Fruit fly (Drosophila melanogaster) S2 (cell line): ENCODE measurements around the gene CG4887.
A peak's percentile ranks its signal among the peaks of the same experiment; 100 is the strongest.

Experiments used
- CG8478 ChIP-seq: fragments of >200 bp; optimal IDR thresholded peaks from 2 replicates; lab custom pipeline; 2018
- CTCF ChIP-seq, 2 experiments: fragments of >200 bp; optimal IDR thresholded peaks; 2 replicates each; lab custom pipeline; 2018

The CG4887 gene

DNA sequence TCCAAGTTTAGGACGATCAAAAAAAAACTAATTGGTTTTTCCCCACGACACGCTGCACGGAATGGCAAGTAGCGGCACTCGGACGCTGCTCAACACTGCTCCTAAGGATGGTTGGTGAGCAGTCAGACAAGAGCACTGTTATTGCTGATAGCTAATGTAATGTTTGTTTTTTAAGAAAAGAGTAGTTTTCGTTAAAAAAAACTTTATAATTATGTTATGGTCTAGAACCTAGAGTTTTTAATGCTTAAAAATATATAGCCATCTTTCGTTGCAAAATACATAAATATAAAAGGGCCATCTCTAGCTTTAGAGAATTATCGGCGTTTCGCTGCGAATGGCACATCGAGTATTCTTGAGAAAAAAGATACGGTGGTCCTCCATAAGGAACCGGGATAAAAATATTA, at the start of gene CG4887, which contains the start of gene Charon:
Gene CG4887, plus strand, starts transcription at position 306 of the 404 bp plus-strand sequence.
Gene Charon, minus strand, starts transcription at position 102 of the 404 bp plus-strand sequence.
- no peak for TF ChIP-seq CTCF (optimal IDR thresholded peaks at IDR 0.05; lab: Kevin White, UChicago)

DNA sequence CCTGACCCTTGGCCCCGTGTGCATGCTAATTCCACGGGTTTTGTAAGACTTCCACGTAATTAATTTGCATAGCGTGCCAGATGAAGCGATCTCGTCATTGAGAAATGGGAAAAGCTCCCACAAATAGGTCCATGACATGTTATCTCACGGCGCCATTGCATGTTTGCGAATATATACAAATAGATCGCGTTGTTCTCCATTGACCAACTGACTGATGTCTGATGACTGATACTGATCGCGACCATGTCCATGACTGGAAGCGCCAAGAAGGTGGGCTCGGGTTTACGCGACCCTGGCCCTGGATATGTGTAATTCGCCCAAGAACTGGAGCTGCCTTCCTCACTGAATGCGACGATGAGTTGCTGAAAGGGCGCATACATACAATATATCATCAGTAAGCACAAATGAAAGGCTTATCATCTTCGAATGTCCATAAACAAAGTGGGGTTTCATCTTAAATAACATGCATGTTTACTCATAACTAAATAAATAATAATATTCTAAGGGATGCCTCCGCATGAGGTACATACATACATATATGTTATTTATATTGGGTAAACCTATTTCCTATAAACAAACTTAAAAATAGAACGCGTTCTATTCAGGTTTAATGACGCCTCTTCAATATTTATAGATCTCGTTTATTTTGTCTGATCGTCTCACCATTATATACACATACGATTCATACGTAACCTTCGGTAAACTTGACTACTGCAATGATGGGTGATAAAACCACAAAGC, 49.6 kb upstream of the CG4887 start:
- TF ChIP-seq CTCF (optimal IDR thresholded peaks at IDR 0.05; lab: Kevin White, UChicago) (no peak), CG8478 (no peak)

DNA sequence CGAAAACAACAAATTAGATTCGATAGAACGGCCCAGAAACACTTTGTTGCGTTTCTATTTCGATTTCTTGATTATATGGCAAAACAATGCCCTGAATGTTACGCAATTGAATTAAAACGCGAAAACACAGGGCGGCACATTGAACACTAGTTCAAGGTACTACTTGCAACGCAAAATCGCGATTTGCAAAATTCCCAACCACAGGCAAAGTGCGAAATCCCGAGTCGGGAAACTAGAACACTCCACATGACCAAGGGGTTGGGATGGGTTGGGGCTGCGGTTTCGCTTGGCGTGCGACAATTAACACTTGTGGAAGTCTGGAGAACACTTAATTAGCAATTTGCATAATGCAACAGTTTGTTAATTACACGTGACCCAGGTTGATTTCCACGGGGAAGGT, 48.5 kb upstream of the CG4887 start:
- no peak for TF ChIP-seq CTCF (optimal IDR thresholded peaks at IDR 0.05; lab: Kevin White, UChicago)
- TF ChIP-seq CG8478: no peak

DNA sequence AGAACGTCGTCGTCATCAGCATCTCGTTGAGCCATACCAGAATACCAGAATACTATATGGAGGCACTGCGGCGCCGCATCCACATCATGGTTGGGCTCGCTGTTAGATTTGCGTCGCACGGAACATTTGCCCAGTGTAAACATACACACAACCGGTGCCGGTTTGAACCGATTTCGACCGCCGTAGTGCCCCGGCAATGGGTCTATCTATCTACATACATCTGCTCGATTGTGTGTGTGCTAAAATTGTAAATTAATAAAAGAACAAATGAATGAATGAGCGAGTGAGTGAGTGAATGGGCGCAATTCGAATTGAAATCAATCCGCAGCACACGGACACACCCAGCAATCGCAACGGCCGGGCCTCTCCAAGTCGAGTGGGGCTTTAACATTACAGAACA, 47.4 kb upstream of the CG4887 start:
- no peak for TF ChIP-seq CTCF (optimal IDR thresholded peaks at IDR 0.05; lab: Kevin White, UChicago)
- no peak for TF ChIP-seq CG8478

DNA sequence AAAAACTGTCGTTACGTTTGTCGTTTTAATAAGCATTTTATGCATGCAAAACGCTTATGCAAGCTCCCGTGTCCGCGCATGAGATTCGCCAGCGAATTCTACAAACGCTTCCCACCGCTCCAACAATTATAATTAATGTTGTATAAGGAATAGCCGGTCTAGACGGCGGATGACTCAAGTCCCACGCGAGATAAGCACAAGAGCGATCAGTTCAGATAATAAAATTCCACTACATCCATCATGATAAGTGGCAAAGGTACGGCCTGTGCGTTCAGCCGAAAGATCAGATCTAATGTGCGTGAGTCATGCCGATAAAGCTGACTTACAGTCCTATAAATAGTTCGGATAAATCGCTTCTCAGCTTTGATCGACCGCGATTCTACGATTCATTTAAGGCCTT, 46.3 kb upstream of the CG4887 start:
- TF ChIP-seq CG8478 (no peak), CTCF (optimal IDR thresholded peaks at IDR 0.05; lab: Kevin White, UChicago) (no peak)

DNA sequence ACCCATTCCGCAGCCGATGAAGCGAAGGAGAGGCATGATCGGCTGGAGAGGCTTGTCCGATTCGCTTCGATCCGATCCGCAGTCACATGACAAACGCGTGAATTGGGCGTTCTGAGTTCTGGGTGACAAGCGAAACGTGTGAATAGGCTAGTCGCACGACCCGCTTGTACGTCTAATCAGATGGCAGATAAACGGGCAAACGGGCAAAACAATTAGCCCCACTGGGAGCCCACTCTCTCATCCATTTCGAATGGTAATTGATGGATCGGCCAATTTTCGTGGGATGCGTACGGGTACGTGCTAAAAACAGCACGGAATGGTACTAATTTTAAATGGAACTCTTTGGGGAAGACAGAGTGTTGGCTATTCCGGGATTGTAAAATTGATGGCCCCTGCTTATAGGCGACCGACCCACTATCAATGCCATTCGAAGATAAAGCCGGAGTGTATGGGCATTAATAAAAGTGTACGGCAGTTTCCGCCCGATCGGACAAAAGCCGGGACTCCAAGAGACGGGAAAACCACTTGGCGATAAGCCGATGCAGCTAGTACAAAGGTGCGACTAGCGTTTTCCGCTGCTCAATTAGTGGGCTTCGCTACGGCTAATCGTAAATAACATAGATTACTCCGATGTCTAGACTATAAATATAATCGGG, 45.2 kb upstream of the CG4887 start:
- TF ChIP-seq CTCF (optimal IDR thresholded peaks at IDR 0.05; lab: Kevin White, UChicago) (no peak), CG8478 (no peak)

DNA sequence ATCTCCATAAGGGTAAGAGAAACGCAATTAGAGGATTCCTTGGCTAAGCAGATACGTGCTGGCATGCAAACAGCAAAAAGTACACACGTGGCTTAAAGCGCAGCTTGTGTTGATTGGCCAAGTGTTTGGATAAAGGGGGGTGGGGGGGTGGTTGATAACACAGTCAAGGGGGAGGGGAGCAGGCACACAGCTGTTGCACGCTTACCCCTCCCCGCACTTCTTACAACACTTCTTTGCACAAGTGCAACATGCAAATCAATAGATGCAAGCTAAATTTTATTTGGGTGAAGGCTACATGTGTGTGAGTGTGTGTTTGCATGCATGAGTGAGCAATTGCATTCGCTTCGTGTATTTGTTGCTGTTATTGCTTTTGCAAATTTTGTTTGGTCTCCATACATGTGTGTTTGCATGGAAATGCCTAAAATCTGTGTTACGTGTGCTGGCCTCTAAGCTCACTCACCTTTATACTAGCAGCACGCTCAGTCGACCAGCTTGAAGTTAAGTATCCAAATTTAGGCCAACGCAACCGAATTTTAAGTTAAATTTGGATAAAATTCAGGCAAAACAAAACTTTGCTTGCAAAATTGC, 44.4 kb upstream of the CG4887 start:
- TF ChIP-seq CTCF (optimal IDR thresholded peaks at IDR 0.05; lab: Kevin White, UChicago) (no peak), CG8478 (no peak)

DNA sequence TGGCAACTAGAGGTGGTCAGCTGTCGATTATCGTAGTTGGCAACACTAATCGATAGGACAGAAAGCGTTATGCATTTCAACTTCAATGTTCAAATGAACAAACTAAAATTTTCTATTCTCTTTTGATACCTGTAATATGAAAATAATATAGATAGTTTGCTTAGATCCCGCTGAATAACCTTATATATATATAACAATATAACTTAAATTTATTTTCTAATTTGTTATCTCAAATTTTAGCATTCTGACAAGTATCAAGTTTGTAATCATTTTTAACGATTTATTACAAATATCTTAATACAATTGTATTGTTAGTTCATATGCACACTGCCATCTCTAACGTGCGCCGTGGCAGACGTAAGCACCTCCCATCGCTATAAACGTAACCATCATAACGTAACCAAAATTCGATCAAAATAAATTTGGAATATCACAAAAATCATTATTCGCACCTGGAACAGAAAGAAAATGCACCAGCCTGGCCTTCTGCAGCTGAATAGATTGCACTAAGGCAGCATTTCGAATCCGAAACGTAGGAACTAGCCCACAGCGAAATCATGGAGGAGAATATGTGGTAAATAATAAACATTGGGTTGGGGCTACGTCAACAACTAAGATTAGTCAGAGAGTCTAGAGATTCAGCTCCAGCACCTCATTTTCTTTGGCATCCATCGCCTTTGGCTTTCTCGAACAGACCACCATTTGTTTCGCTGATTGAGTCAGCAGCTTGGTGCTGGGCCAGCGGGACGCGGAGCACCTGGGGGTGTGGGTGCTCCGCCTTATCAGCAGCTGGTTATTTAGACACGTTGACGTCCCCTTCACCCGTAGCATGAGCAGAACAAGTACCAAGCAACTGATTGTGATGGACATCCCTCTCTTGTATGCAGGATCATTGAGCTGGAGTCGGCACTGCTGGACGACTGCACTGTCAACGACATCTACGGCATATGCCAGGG, 43.6 kb upstream of the CG4887 start, which contains the start of the genes Pino and TBC1D23:
Gene Pino, minus strand, starts transcription at position 22 of the 956 bp plus-strand sequence.
Gene TBC1D23, plus strand, starts transcription at position 385 of the 956 bp plus-strand sequence.
- TF ChIP-seq CG8478 (no peak), CTCF (optimal IDR thresholded peaks at IDR 0.05; lab: Kevin White, UChicago) (no peak)

DNA sequence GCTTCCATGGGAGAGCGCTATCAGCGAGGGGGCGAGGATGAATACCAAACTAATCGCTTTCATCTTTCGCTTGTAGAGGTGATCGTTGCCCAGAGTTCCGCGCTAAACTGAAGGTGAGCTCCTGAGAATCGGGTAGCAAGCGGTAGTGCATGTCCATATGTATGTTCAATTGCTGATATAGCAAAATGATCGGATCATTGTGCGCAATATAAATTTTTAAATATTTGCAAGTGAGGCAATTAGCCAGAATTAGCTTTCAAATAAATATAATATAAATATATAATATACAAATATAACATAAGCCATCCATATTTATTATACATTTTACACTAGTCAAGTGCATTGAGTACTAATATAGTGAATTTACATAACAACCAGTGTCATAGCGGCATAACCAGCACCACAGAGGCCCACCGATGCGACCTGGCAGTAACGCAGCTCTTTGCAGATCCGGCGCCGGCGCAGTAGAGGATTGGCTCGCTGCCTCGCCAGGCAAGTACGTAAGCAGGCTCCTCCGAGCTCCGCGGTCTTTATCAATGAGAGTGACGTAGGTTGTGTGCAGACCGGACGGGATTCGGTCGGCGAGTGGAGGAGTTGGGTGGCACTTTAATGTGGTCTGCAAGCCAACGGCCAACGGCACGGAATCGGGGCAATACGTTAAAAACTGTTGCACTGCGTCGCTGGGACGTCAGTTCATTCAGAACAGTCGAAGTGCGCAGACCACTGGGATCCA, 38.6 kb upstream of the CG4887 start, which contains the start of the genes Iris and CG4577:
Gene Iris, minus strand, starts transcription at position 88 of the 733 bp plus-strand sequence.
Gene CG4577, plus strand, starts transcription at position 683 of the 733 bp plus-strand sequence.
- TF ChIP-seq CTCF (optimal IDR thresholded peaks at IDR 0.05; lab: Kevin White, UChicago): no peak
- TF ChIP-seq CG8478: no peak

DNA sequence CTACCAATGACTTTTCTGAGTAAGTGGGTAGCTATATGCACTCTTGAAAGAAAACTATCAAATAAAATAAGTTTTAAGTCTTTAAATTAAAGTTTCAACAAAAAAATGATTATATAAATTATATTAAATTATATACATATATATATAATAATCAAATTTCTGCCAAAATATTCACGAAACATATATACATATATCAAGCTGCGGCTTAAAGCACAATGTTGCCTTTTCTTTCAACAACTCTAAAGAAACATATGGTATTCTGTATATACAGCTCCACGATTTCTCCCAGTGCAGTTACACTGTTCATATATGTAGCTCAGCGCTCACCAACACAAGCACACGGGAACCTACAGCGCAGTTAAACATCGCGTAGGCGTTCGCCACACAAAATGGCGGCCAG, 37.3 kb upstream of the CG4887 start:
- TF ChIP-seq CTCF (optimal IDR thresholded peaks at IDR 0.05; lab: Kevin White, UChicago) (no peak), CG8478 (no peak)

DNA sequence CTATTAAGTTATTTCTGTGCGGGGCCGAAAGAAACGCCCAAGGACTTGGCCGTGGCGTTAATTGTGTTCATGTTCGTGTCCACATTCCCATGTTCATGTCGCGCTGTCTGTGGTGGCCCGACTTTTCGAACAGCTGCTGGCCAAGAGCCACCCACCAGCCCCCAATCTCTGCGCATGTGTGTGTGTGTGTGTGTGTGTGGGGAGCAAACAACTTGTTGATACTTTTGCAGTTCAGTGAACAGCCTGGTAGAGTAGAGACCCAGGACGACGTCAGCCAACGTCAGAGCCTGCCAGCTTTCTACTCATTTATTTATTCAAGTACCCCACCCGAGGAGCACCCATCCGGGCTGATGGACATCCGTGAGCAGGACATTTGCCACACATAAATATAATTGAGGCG, 35.8 kb upstream of the CG4887 start:
- TF ChIP-seq CG8478 (no peak), CTCF (optimal IDR thresholded peaks at IDR 0.05; lab: Kevin White, UChicago) (no peak)

DNA sequence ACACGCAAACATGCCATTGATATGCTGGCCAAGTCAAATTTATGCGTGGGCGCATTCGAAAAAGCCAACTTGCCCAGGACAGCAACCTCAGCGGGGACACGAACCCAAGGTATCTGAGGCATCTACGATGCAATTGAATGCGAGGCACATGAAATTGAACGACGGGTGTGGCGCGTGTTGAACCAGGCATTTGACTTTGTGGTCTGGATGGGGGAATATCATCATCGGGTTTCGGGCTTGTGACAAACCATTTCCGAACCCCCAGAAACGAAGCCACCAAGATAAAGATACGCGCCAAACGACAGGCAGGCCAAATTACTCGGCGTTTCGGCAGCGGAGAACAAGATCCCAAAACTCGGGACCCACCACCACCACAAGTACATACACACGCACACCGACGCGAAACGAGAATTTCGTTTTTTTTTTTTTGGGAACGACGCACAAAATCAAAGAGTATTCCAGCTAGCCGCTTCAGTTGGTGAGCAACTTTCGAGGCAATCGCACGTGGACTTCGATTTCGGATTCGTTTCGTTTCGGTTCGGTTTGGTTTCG, 30.0 kb upstream of the CG4887 start, which contains the start of gene MFS3:
Gene MFS3, plus strand, starts transcription at position 472 of the 552 bp plus-strand sequence.
- TF ChIP-seq CG8478 (no peak), CTCF (optimal IDR thresholded peaks at IDR 0.05; lab: Kevin White, UChicago) (peak; percentile 66 to 68)

DNA sequence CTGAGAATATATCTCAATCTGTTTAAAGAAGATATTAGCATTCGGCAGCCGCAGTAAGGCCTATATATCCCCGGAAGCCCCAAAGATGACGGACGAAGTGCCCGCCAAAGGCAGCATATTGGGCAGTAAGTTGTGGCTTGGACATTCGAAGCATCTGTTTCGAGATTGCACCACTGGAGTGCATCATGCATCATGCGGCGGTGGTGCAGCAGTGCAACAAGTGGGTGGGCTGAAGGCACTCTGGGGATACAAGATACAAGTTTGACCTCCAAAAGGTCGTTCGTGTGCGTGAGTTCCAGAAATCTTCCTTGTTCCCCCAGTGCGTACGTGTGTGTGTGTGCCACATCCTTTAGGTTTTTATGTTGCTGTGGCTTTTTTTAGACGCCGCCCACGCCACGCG, 29.5 kb upstream of the CG4887 start:
- TF ChIP-seq CG8478 (no peak), CTCF (optimal IDR thresholded peaks at IDR 0.05; lab: Kevin White, UChicago) (no peak)
